Worm (Caenorhabditis elegans) whole organism, L2 larva: ENCODE measurements around the gene C26F1.1.

Source experiments
- C34F6.9 ChIP-seq: fragments of 150-350 bp; optimal IDR thresholded peaks from 2 replicates; lab custom pipeline; 2014; ENCODE audit warnings: missing biosample characterization, missing genetic modification characterization
- R02D3.7 ChIP-seq: fragments of 150-350 bp; optimal IDR thresholded peaks from 2 replicates; lab custom pipeline; 2014; ENCODE audit warnings: missing biosample characterization, missing genetic modification characterization
- Y55F3AM.14 ChIP-seq: fragments of 200-800 bp; sonication (Bioruptor generic); optimal IDR thresholded peaks from 2 replicates; lab custom pipeline; 2018; ENCODE audit warnings: mild to moderate bottlenecking, missing genetic modification characterization, missing compliant biosample characterization
- ZK546.5 ChIP-seq: sonication (generic microtip); optimal IDR thresholded peaks from 2 replicates; lab custom pipeline; 2017; ENCODE audit warnings: missing biosample characterization, missing genetic modification characterization
- ama-1 ChIP-seq: fragments of 150-350 bp; optimal IDR thresholded peaks from 2 replicates; lab custom pipeline; 2018; ENCODE audit warnings: inconsistent platforms
- blmp-1 ChIP-seq: sonication (generic microtip); optimal IDR thresholded peaks from 2 replicates; lab custom pipeline; 2017; ENCODE audit warnings: missing genetic modification characterization, mild to moderate bottlenecking, missing compliant biosample characterization, antibody characterized with exemption, moderate library complexity; ENCODE audit not compliant: insufficient read depth
- ceh-82 ChIP-seq: fragments of 150-350 bp; optimal IDR thresholded peaks from 2 replicates; lab custom pipeline; 2014; ENCODE audit warnings: missing biosample characterization, missing genetic modification characterization
- crh-2 ChIP-seq: sonication (generic microtip); optimal IDR thresholded peaks from 2 replicates; lab custom pipeline; 2017; ENCODE audit warnings: missing biosample characterization, missing genetic modification characterization
- egl-27 ChIP-seq: sonication (generic microtip); optimal IDR thresholded peaks from 3 replicates; lab custom pipeline; 2017; ENCODE audit warnings: missing biosample characterization, missing genetic modification reagents, missing genetic modification characterization
- elt-1 ChIP-seq: fragments of 150-350 bp; optimal IDR thresholded peaks from 2 replicates; lab custom pipeline; 2014; ENCODE audit warnings: missing biosample characterization, missing genetic modification characterization
- elt-3 ChIP-seq: sonication (generic microtip); optimal IDR thresholded peaks from 2 replicates; lab custom pipeline; 2017; ENCODE audit warnings: missing biosample characterization, missing genetic modification characterization
- fos-1 ChIP-seq: fragments of 150-350 bp; optimal IDR thresholded peaks from 2 replicates; lab custom pipeline; 2014; ENCODE audit warnings: missing biosample characterization, missing genetic modification characterization
- gmeb-1 ChIP-seq: fragments of 150-350 bp; optimal IDR thresholded peaks from 2 replicates; lab custom pipeline; 2014; ENCODE audit warnings: missing biosample characterization, missing genetic modification characterization
- mbf-1 ChIP-seq: sonication (generic microtip); optimal IDR thresholded peaks from 2 replicates; lab custom pipeline; 2017; ENCODE audit warnings: missing biosample characterization, missing genetic modification characterization
- nhr-10 ChIP-seq: sonication (generic microtip); optimal IDR thresholded peaks from 2 replicates; lab custom pipeline; 2017; ENCODE audit warnings: missing biosample characterization, missing genetic modification characterization
- nhr-11 ChIP-seq: fragments of 150-350 bp; optimal IDR thresholded peaks from 2 replicates; lab custom pipeline; 2014; ENCODE audit warnings: missing biosample characterization, missing genetic modification characterization
- nhr-12 ChIP-seq: fragments of 150-350 bp; optimal IDR thresholded peaks from 2 replicates; lab custom pipeline; 2014; ENCODE audit warnings: missing biosample characterization, missing genetic modification characterization
- nhr-129 ChIP-seq: fragments of 150-350 bp; optimal IDR thresholded peaks from 2 replicates; lab custom pipeline; 2014; ENCODE audit warnings: missing biosample characterization, missing genetic modification characterization
- nhr-21 ChIP-seq: fragments of 150-350 bp; optimal IDR thresholded peaks from 2 replicates; lab custom pipeline; 2014; ENCODE audit warnings: missing biosample characterization, missing genetic modification characterization
- nhr-25 ChIP-seq: fragments of 150-350 bp; sonication (generic microtip); optimal IDR thresholded peaks from 3 replicates; lab custom pipeline; 2014; ENCODE audit warnings: missing biosample characterization, missing genetic modification characterization
- nhr-6 ChIP-seq: fragments of 150-350 bp; optimal IDR thresholded peaks from 2 replicates; lab custom pipeline; 2014; ENCODE audit warnings: missing biosample characterization, missing genetic modification characterization
- nhr-77 ChIP-seq: fragments of 150-350 bp; optimal IDR thresholded peaks from 2 replicates; lab custom pipeline; 2014; ENCODE audit warnings: missing biosample characterization, missing genetic modification characterization
- peb-1 ChIP-seq: fragments of 150-350 bp; optimal IDR thresholded peaks from 2 replicates; lab custom pipeline; 2014; ENCODE audit warnings: missing biosample characterization, missing genetic modification characterization
- sem-4 ChIP-seq: fragments of 150-350 bp; optimal IDR thresholded peaks from 2 replicates; lab custom pipeline; 2014; ENCODE audit warnings: missing biosample characterization, missing genetic modification reagents, missing genetic modification characterization
- skn-1 ChIP-seq: sonication (generic microtip); optimal IDR thresholded peaks from 2 replicates; lab custom pipeline; 2017; ENCODE audit warnings: missing biosample characterization, missing genetic modification characterization
- sma-9 ChIP-seq, 2 experiments: fragments of 150-350 bp in 1 of 2; sonication (generic microtip) in 1 of 2; optimal IDR thresholded peaks; 2 replicates each; lab custom pipeline; 2014 to 2016; ENCODE audit warnings: missing genetic modification characterization in 2 of 2, mild to moderate bottlenecking in 1 of 2, missing biosample characterization in 1 of 2, missing compliant biosample characterization in 1 of 2, missing genetic modification reagents in 1 of 2, moderate library complexity in 1 of 2
- snpc-4 ChIP-seq: fragments of 150-350 bp; optimal IDR thresholded peaks from 2 replicates; lab custom pipeline; 2014; ENCODE audit warnings: missing biosample characterization, missing genetic modification characterization
- unc-62 ChIP-seq: fragments of 150-350 bp; optimal IDR thresholded peaks from 2 replicates; lab custom pipeline; 2014; ENCODE audit warnings: missing biosample characterization, missing genetic modification reagents, missing genetic modification characterization
- zag-1 ChIP-seq: fragments of 150-350 bp; optimal IDR thresholded peaks from 2 replicates; lab custom pipeline; 2014; ENCODE audit warnings: missing biosample characterization, missing genetic modification characterization
- ztf-1 ChIP-seq: fragments of 200-800 bp; sonication (Bioruptor generic); conservative IDR thresholded peaks from 2 replicates; pipeline ENCODE4 v1.3.6; 2022; ENCODE audit warnings: missing genetic modification characterization, missing compliant biosample characterization
- ztf-4 ChIP-seq: fragments of 150-350 bp; optimal IDR thresholded peaks from 2 replicates; lab custom pipeline; 2014; ENCODE audit warnings: missing biosample characterization, missing genetic modification characterization

C26F1.1 gene

DNA sequence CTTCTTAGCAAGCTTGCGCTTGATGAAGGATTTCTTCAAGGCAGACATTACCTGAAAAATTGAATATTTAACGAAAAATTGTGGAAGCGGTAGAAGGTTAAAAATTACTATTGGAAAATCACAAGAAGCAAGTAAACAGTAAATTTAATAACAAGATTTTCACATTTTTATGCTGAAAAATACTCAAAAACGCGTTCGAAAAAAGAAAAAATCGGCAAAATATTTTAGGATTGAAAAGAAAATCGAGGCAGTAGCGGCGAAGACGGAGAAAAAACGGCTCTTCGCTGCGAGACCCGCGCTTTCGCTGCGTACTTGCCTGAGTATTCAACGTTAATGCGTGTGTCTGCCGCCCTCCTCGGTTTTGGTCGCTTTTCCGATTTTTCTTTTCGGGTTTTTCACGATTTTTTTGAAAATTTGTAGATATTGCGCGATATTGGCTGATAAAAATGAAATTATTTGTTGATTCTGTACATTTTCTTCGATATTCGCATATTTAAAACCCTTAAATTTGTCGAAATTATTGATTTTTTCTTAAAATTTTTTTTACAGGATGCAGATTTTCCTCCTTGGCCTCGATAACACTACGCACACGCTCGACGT, 9.1 kb upstream of the C26F1.1 start, which contains the start of the genes rpl-39 and rps-30 (continued):
- TF ChIP-seq mbf-1, result no peak

DNA sequence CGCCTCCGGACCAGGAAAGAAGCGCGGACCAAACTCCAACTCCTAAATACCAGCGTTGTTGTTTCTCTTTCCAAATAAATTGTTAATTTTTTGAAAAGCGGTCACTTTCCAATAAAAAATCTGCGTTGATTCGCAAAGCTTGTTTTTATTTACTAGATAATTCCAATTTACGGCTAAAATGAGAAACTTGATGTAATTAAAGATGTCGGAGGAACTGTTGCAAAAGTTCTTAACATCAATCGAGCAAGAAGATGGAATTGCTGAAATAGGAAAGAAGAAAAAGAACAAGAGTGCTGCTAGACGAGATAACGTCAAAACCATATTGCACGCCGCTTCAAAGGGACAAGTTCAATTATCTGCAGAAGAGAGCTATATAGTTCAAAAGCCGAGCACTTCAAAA, 8.1 kb upstream of the C26F1.1 start, which contains the start of gene C26F1.3:
TSS of gene C26F1.3 (plus strand) at position 203 of the 400 bp plus-strand sequence.
- TF ChIP-seq mbf-1 (no peak), Y55F3AM.14 (GFP tag; lab: Kevin White, UChicago) (no peak), peb-1 (tag; lab: Kevin White, UChicago) (no peak), ama-1 (lab: Kevin White, UChicago) (no peak), ztf-4 (no peak), zag-1 (tag; lab: Kevin White, UChicago) (no peak), blmp-1 (tag; lab: Kevin White, UChicago) (no peak), fos-1 (no peak), sma-9 (GFP tag; optimal IDR thresholded peaks at IDR 0.05; lab: Kevin White, UChicago) (no peak), sma-9 (tag; optimal IDR thresholded peaks at IDR 0.05; lab: Kevin White, UChicago) (no peak), nhr-25 (tag; lab: Kevin White, UChicago) (no peak), unc-62 (GFP tag; lab: Kevin White, UChicago) (no peak), ZK546.5 (tag; lab: Kevin White, UChicago) (no peak), nhr-12 (no peak), R02D3.7 (tag; lab: Kevin White, UChicago) (no peak), elt-1 (tag; lab: Kevin White, UChicago) (no peak), crh-2 (tag; lab: Kevin White, UChicago) (no peak), gmeb-1 (tag; lab: Kevin White, UChicago) (no peak)

DNA sequence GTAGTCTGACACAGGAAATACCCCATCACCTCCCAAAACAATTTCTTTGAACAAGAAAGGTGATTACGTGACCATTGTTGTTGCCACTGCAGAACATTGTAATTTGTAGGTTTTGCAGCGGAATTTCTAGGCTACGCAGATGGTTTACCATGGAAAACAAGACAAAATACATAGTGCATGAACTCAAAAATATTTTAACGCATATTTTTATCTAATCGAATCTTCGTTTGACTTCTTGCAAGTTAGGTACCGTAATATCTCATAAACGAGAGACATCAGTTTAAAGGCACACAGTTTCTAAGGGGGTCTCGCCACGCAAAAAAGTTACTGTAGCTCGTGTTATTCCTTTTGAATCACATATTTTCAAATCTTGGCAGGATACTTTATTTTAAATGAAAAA, 6.2 kb upstream of the C26F1.1 start:
- TF ChIP-seq egl-27 (tag; lab: Kevin White, UChicago), result no peak
- no peak for TF ChIP-seq nhr-77
- no peak for TF ChIP-seq zag-1 (tag; lab: Kevin White, UChicago)
- no peak for TF ChIP-seq C34F6.9 (tag; lab: Kevin White, UChicago)
- no peak for TF ChIP-seq nhr-10 (tag; lab: Kevin White, UChicago)
- TF ChIP-seq skn-1 (tag; lab: Kevin White, UChicago), result no peak
- no peak for TF ChIP-seq elt-1 (tag; lab: Kevin White, UChicago)
- no peak for TF ChIP-seq ZK546.5 (tag; lab: Kevin White, UChicago)
- no peak for TF ChIP-seq nhr-6 (tag; lab: Kevin White, UChicago)
- TF ChIP-seq nhr-21 (tag; lab: Kevin White, UChicago), result no peak
- TF ChIP-seq ama-1 (lab: Kevin White, UChicago), result no peak

DNA sequence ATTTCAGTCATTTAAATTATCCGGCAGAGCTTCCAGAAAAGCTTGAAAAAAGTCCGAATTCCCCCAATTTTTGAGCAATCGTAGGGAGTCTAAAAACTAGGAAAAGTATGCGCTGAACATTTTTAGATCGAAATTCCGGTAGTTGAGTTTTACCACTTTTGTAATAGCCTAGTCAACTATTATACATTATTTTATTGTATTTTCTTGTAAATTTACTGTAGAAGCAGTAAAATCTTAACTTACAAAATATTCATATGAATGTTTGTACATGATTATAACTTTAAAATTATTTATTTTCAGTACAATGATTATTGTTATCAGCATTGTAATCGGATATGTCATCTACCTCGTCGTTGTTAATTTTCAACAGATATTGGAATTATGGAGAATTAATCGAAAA, 3.7 kb upstream of the C26F1.1 start, which contains the start of gene cyp-32A1:
TSS of gene cyp-32A1 (plus strand) at position 301 of the 400 bp plus-strand sequence.
- TF ChIP-seq sma-9 (GFP tag; optimal IDR thresholded peaks at IDR 0.05; lab: Kevin White, UChicago), result no peak
- TF ChIP-seq sma-9 (tag; optimal IDR thresholded peaks at IDR 0.05; lab: Kevin White, UChicago), result no peak
- no peak for TF ChIP-seq ztf-1 (GFP tag; lab: Robert Waterston, UW)
- TF ChIP-seq egl-27 (tag; lab: Kevin White, UChicago), result no peak
- TF ChIP-seq C34F6.9 (tag; lab: Kevin White, UChicago), result no peak
- TF ChIP-seq zag-1 (tag; lab: Kevin White, UChicago), result no peak
- TF ChIP-seq snpc-4, result no peak
- TF ChIP-seq skn-1 (tag; lab: Kevin White, UChicago), result no peak
- no peak for TF ChIP-seq sem-4 (tag; lab: Kevin White, UChicago)
- TF ChIP-seq mbf-1, result no peak
- no peak for TF ChIP-seq ceh-82 (tag; lab: Kevin White, UChicago)
- no peak for TF ChIP-seq ama-1 (lab: Kevin White, UChicago)

DNA sequence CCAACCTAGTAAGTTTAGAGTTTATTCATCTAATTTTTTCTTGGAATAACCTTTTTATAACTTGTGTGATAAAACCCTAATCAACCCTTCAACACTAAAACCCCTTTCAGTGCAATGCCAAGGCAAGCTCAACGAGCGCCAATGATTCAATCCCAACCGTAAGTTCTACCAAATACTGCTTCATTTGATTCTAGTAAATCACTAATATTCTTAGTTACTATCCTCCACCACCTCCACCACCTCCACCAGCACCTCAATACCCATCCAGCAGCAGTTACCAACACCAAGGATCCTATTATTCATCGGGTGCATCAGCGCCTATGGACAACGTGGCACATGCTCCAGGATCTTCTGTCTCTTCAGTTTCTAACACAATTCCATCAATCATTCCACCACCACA, 668 bp downstream of the C26F1.1 start:
- TF ChIP-seq nhr-10 (tag; lab: Kevin White, UChicago) (no peak), nhr-129 (tag; lab: Kevin White, UChicago) (no peak), Y55F3AM.14 (GFP tag; lab: Kevin White, UChicago) (no peak), ceh-82 (tag; lab: Kevin White, UChicago) (no peak), elt-3 (tag; lab: Kevin White, UChicago) (no peak)

DNA sequence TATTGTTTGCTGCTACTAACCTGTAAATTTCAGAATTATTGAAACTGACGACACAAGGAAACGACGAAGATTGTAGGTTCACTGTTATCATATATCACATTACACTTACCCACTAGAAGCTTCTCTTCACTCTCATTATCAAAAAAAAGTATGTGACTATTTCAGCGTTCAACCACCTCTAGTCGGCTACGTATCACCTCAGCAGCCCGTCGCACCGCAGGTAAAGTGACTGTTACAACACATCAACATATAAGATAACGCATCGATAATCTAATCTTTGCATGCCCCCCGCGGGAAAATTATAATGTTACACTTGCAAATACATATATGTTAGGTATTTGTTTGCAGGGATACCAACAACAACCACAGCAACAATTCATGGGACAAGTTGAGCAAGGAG, 1.4 kb downstream of the C26F1.1 start:
- TF ChIP-seq nhr-11 (tag; lab: Kevin White, UChicago) (no peak), sma-9 (GFP tag; optimal IDR thresholded peaks at IDR 0.05; lab: Kevin White, UChicago) (peak; percentile 4), sma-9 (tag; optimal IDR thresholded peaks at IDR 0.05; lab: Kevin White, UChicago) (no peak), fos-1 (peak; percentile 82)
- TF ChIP-seq, all 48 proteins: peak for 2
